Worm (Caenorhabditis elegans) whole organism, L1 larva: ENCODE data around the gene Y67H2A.2.
A peak's percentile ranks its signal among the peaks of the same experiment; 100 is the strongest.

Source experiments
- C16A3.4 ChIP-seq: fragments of 150-350 bp; optimal IDR thresholded peaks from 2 replicates; lab custom pipeline; 2014; ENCODE audit warnings: missing biosample characterization, missing genetic modification characterization
- F16B12.6 ChIP-seq: fragments of 150-350 bp; optimal IDR thresholded peaks from 2 replicates; lab custom pipeline; 2014; ENCODE audit warnings: missing biosample characterization, missing genetic modification characterization
- alr-1 ChIP-seq: fragments of 200-800 bp; sonication (Bioruptor generic); optimal IDR thresholded peaks from 2 replicates; lab custom pipeline; 2018; ENCODE audit warnings: borderline replicate concordance, mild to moderate bottlenecking, missing genetic modification characterization, missing compliant biosample characterization
- aly-2 ChIP-seq: fragments of 150-350 bp; optimal IDR thresholded peaks from 2 replicates; lab custom pipeline; 2014; ENCODE audit warnings: missing biosample characterization, missing genetic modification characterization
- ama-1 ChIP-seq: fragments of 150-350 bp; optimal IDR thresholded peaks from 2 replicates; lab custom pipeline; 2014
- ceh-63 ChIP-seq: fragments of 200-800 bp; sonication (Bioruptor generic); optimal IDR thresholded peaks from 2 replicates; lab custom pipeline; 2018; ENCODE audit warnings: mild to moderate bottlenecking, missing genetic modification characterization, missing compliant biosample characterization
- ceh-8 ChIP-seq: fragments of 200-800 bp; sonication (Bioruptor generic); optimal IDR thresholded peaks from 2 replicates; lab custom pipeline; 2018; ENCODE audit warnings: mild to moderate bottlenecking, missing genetic modification characterization, moderate library complexity, missing compliant biosample characterization
- ceh-82 ChIP-seq, 3 experiments: fragments of 150-350 bp in 1 of 3; sonication (generic microtip) in 2 of 3; optimal IDR thresholded peaks; 2 replicates each; lab custom pipeline; 2014 to 2017; ENCODE audit warnings: missing biosample characterization in 3 of 3, missing genetic modification characterization in 3 of 3
- ceh-90 ChIP-seq: sonication (generic microtip); optimal IDR thresholded peaks from 2 replicates; lab custom pipeline; 2016; ENCODE audit warnings: missing genetic modification characterization, missing compliant biosample characterization
- ces-1 ChIP-seq: fragments of 150-350 bp; optimal IDR thresholded peaks from 2 replicates; lab custom pipeline; 2014; ENCODE audit warnings: missing biosample characterization, missing genetic modification reagents, missing genetic modification characterization
- dpl-1 ChIP-seq, 3 experiments: fragments of 150-350 bp in 2 of 3; sonication (generic microtip) in 1 of 3; optimal IDR thresholded peaks; 2 replicates each; lab custom pipeline; 2014 to 2017; ENCODE audit warnings: missing biosample characterization in 3 of 3, missing genetic modification characterization in 3 of 3, missing genetic modification reagents in 3 of 3
- efl-3 ChIP-seq: fragments of 200-800 bp; sonication (Bioruptor generic); optimal IDR thresholded peaks from 2 replicates; lab custom pipeline; 2018; ENCODE audit warnings: mild to moderate bottlenecking, missing genetic modification characterization, missing compliant biosample characterization
- egl-27 ChIP-seq, 2 experiments: fragments of 150-350 bp in 1 of 2; sonication (generic microtip); optimal IDR thresholded peaks; 3 replicates each; lab custom pipeline; 2017 to 2018; ENCODE audit warnings: missing biosample characterization in 2 of 2, missing genetic modification characterization in 2 of 2, missing genetic modification reagents in 2 of 2
- elt-2 ChIP-seq: sonication (generic microtip); optimal IDR thresholded peaks from 2 replicates; lab custom pipeline; 2016; ENCODE audit warnings: missing genetic modification characterization, mild to moderate bottlenecking, inconsistent platforms, missing compliant biosample characterization, missing genetic modification reagents
- ets-5 ChIP-seq: fragments of 200-800 bp; sonication (Bioruptor generic); IDR thresholded peaks from 2 replicates; pipeline ENCODE4 v1.3.6; 2022; ENCODE audit warnings: missing genetic modification characterization, missing compliant biosample characterization
- fkh-10 ChIP-seq: sonication (generic microtip); optimal IDR thresholded peaks from 2 replicates; lab custom pipeline; 2017; ENCODE audit warnings: missing biosample characterization, missing genetic modification reagents, missing genetic modification characterization
- fkh-4 ChIP-seq: sonication (generic microtip); optimal IDR thresholded peaks from 2 replicates; lab custom pipeline; 2016; ENCODE audit warnings: missing compliant biosample characterization, missing genetic modification characterization, borderline replicate concordance
- fos-1 ChIP-seq: fragments of 150-350 bp; optimal IDR thresholded peaks from 2 replicates; lab custom pipeline; 2014; ENCODE audit warnings: missing biosample characterization, missing genetic modification characterization
- grh-1 ChIP-seq: fragments of 200-800 bp; sonication (Bioruptor generic); IDR thresholded peaks from 2 replicates; pipeline ENCODE4 v1.3.6; 2022; ENCODE audit warnings: missing genetic modification reagents, missing genetic modification characterization, missing compliant biosample characterization
- hlh-17 ChIP-seq: fragments of 200-800 bp; sonication (Bioruptor generic); optimal IDR thresholded peaks from 2 replicates; lab custom pipeline; 2018; ENCODE audit warnings: missing genetic modification characterization, mild to moderate bottlenecking, missing compliant biosample characterization, moderate library complexity, borderline replicate concordance
- hlh-4 ChIP-seq: sonication (generic microtip); optimal IDR thresholded peaks from 2 replicates; lab custom pipeline; 2016; ENCODE audit warnings: mild to moderate bottlenecking, missing genetic modification characterization, missing compliant biosample characterization
- hpl-2 ChIP-seq: fragments of 150-350 bp; optimal IDR thresholded peaks from 2 replicates; lab custom pipeline; 2014; ENCODE audit warnings: missing biosample characterization, missing genetic modification reagents, missing genetic modification characterization
- lin-35 ChIP-seq, 2 experiments: fragments of 150-350 bp; optimal IDR thresholded peaks; 2 replicates each; lab custom pipeline; 2014; ENCODE audit warnings: missing biosample characterization in 2 of 2, missing genetic modification characterization in 2 of 2, missing genetic modification reagents in 2 of 2
- mdl-1 ChIP-seq, 2 experiments: fragments of 150-350 bp; optimal IDR thresholded peaks; 2 replicates each; lab custom pipeline; 2014 to 2017; ENCODE audit warnings: missing biosample characterization in 2 of 2, missing genetic modification characterization in 2 of 2, inconsistent platforms in 1 of 2
- mef-2 ChIP-seq: fragments of 150-350 bp; optimal IDR thresholded peaks from 2 replicates; lab custom pipeline; 2014; ENCODE audit warnings: missing biosample characterization, missing genetic modification characterization
- nhr-11 ChIP-seq: fragments of 150-350 bp; optimal IDR thresholded peaks from 2 replicates; lab custom pipeline; 2014; ENCODE audit warnings: missing biosample characterization, missing genetic modification characterization
- nhr-12 ChIP-seq: sonication (generic microtip); optimal IDR thresholded peaks from 2 replicates; lab custom pipeline; 2017; ENCODE audit warnings: missing biosample characterization, missing genetic modification characterization
- nhr-237 ChIP-seq: fragments of 150-350 bp; optimal IDR thresholded peaks from 2 replicates; lab custom pipeline; 2014; ENCODE audit warnings: missing biosample characterization, missing genetic modification characterization
- nhr-28 ChIP-seq: fragments of 150-350 bp; optimal IDR thresholded peaks from 2 replicates; lab custom pipeline; 2014; ENCODE audit warnings: missing biosample characterization, missing genetic modification characterization
- nhr-71 ChIP-seq: sonication (generic microtip); optimal IDR thresholded peaks from 2 replicates; lab custom pipeline; 2016; ENCODE audit warnings: mild to moderate bottlenecking, missing genetic modification characterization, moderate library complexity, missing compliant biosample characterization
- nhr-76 ChIP-seq: sonication (generic microtip); optimal IDR thresholded peaks from 2 replicates; lab custom pipeline; 2017; ENCODE audit warnings: missing biosample characterization, missing genetic modification characterization
- nhr-90 ChIP-seq: sonication (generic microtip); optimal IDR thresholded peaks from 2 replicates; lab custom pipeline; 2016; ENCODE audit warnings: mild to moderate bottlenecking, missing genetic modification characterization, missing compliant biosample characterization; ENCODE audit not compliant: poor library complexity
- pax-3 ChIP-seq: fragments of 200-800 bp; sonication (Bioruptor generic); optimal IDR thresholded peaks from 2 replicates; lab custom pipeline; 2018; ENCODE audit warnings: mild to moderate bottlenecking, missing genetic modification characterization, moderate library complexity, missing compliant biosample characterization
- pqm-1 ChIP-seq: sonication (generic microtip); optimal IDR thresholded peaks from 3 replicates; lab custom pipeline; 2017; ENCODE audit warnings: missing biosample characterization, missing genetic modification characterization
- rnt-1 ChIP-seq: sonication (generic microtip); optimal IDR thresholded peaks from 2 replicates; lab custom pipeline; 2016; ENCODE audit warnings: mild to moderate bottlenecking, missing genetic modification characterization, moderate library complexity, missing compliant biosample characterization
- snu-23 ChIP-seq: sonication (generic microtip); optimal IDR thresholded peaks from 2 replicates; lab custom pipeline; 2016; ENCODE audit warnings: missing genetic modification characterization, missing compliant biosample characterization
- sox-4 ChIP-seq: sonication (generic microtip); optimal IDR thresholded peaks from 2 replicates; lab custom pipeline; 2016; ENCODE audit warnings: missing genetic modification characterization, missing compliant biosample characterization
- sup-37 ChIP-seq: fragments of 200-800 bp; sonication (Bioruptor generic); optimal IDR thresholded peaks from 2 replicates; lab custom pipeline; 2018; ENCODE audit warnings: mild to moderate bottlenecking, missing genetic modification characterization, missing compliant biosample characterization
- tbx-2 ChIP-seq: sonication (generic microtip); optimal IDR thresholded peaks from 2 replicates; lab custom pipeline; 2016; ENCODE audit warnings: missing genetic modification characterization, missing compliant biosample characterization
- unc-62 ChIP-seq: fragments of 150-350 bp; optimal IDR thresholded peaks from 2 replicates; lab custom pipeline; 2014; ENCODE audit warnings: missing biosample characterization, missing genetic modification reagents, missing genetic modification characterization
- unc-86 ChIP-seq: sonication (generic microtip); optimal IDR thresholded peaks from 2 replicates; lab custom pipeline; 2016; ENCODE audit warnings: missing genetic modification characterization, missing compliant biosample characterization
- unc-98 ChIP-seq: fragments of 200-800 bp; sonication (Bioruptor generic); IDR thresholded peaks from 2 replicates; pipeline ENCODE4 v1.3.6; 2022; ENCODE audit warnings: missing genetic modification characterization, missing compliant biosample characterization
- zag-1 ChIP-seq: fragments of 150-350 bp; optimal IDR thresholded peaks from 2 replicates; lab custom pipeline; 2014; ENCODE audit warnings: missing biosample characterization, missing genetic modification characterization
- ztf-11 ChIP-seq, 2 experiments: sonication (generic microtip); optimal IDR thresholded peaks; 2 replicates each; lab custom pipeline; 2016 to 2017; ENCODE audit warnings: missing genetic modification characterization in 2 of 2, missing biosample characterization in 1 of 2, missing compliant biosample characterization in 1 of 2
- ztf-4 ChIP-seq: fragments of 150-350 bp; optimal IDR thresholded peaks from 2 replicates; lab custom pipeline; 2014; ENCODE audit warnings: missing biosample characterization, missing genetic modification characterization

Y67H2A.2 gene

ce11 chrIV:13318773-13319172 lies 21.2 kb upstream of the Y67H2A.2 start (continued):
- TF ChIP-seq hpl-2 (GFP tag; lab: Kevin White, UChicago), result no peak
- peak; percentile 3 for TF ChIP-seq tbx-2 (tag; lab: Kevin White, UChicago)
- no peak for TF ChIP-seq ceh-82 (tag; optimal IDR thresholded peaks at IDR 0.05; lab: Kevin White, UChicago)
- no peak for TF ChIP-seq fkh-4 (tag; lab: Kevin White, UChicago)
- no peak for TF ChIP-seq nhr-76 (tag; lab: Kevin White, UChicago)
- peak; percentile 67 for TF ChIP-seq nhr-71
- peak; percentile 58 for TF ChIP-seq nhr-90
- TF ChIP-seq nhr-237, result no peak
- TF ChIP-seq F16B12.6 (tag; lab: Kevin White, UChicago), result no peak
- TF ChIP-seq snu-23 (GFP tag; lab: Kevin White, UChicago), result peak; percentile 47
- no peak for TF ChIP-seq dpl-1 (GFP tag; optimal IDR thresholded peaks at IDR 0.05; lab: Kevin White, UChicago)
- TF ChIP-seq ztf-4 (tag; lab: Kevin White, UChicago), result no peak
- no peak for TF ChIP-seq hlh-17 (GFP tag; lab: Kevin White, UChicago)
- no peak for TF ChIP-seq hlh-4 (tag; lab: Kevin White, UChicago)
- no peak for TF ChIP-seq unc-86
- no peak for TF ChIP-seq C16A3.4 (tag; lab: Kevin White, UChicago)
- no peak for TF ChIP-seq unc-62 (GFP tag; lab: Kevin White, UChicago)
- no peak for TF ChIP-seq sup-37 (GFP tag; lab: Kevin White, UChicago)
- TF ChIP-seq alr-1 (tag; lab: Kevin White, UChicago), result no peak
- no peak for TF ChIP-seq ets-5 (GFP tag; lab: Robert Waterston, UW)
- TF ChIP-seq grh-1 (GFP tag; lab: Robert Waterston, UW), result 0 out of 2 replicates have a peak, but pooled peaks have one; percentile 26
- TF ChIP-seq ces-1 (GFP tag; lab: Kevin White, UChicago), result no peak
- TF ChIP-seq fkh-10 (GFP tag; lab: Kevin White, UChicago), result no peak
- TF ChIP-seq lin-35 (GFP tag; optimal IDR thresholded peaks at IDR 0.05; lab: Kevin White, UChicago), result peak in 1 of 2 experiments; percentile 54
- no peak for TF ChIP-seq pqm-1 (tag; lab: Kevin White, UChicago)
- TF ChIP-seq pax-3 (tag; lab: Kevin White, UChicago), result no peak
- TF ChIP-seq nhr-11, result no peak
- no peak for TF ChIP-seq egl-27 (tag; optimal IDR thresholded peaks at IDR 0.05; lab: Kevin White, UChicago)
- no peak for TF ChIP-seq nhr-12
- TF ChIP-seq unc-98, result no peak
- TF ChIP-seq zag-1 (tag; lab: Kevin White, UChicago), result no peak
- TF ChIP-seq ztf-11 (tag; optimal IDR thresholded peaks at IDR 0.05; lab: Kevin White, UChicago), result no peak
- no peak for TF ChIP-seq aly-2 (tag; lab: Kevin White, UChicago)
- peak; percentile 94 for TF ChIP-seq elt-2
- no peak for TF ChIP-seq ceh-8 (GFP tag; lab: Kevin White, UChicago)
- peak in 1 of 2 experiments; percentile 12 for TF ChIP-seq mdl-1 (tag; optimal IDR thresholded peaks at IDR 0.05; lab: Kevin White, UChicago)
- no peak for TF ChIP-seq sox-4
- no peak for TF ChIP-seq rnt-1 (tag; lab: Kevin White, UChicago)
- no peak for TF ChIP-seq nhr-28 (tag; lab: Kevin White, UChicago)
- TF ChIP-seq efl-3, result no peak
- TF ChIP-seq fos-1, result peak; percentile 20
- TF ChIP-seq ceh-90 (tag; lab: Kevin White, UChicago), result no peak
- TF ChIP-seq ama-1 (lab: Kevin White, UChicago), result no peak
- TF ChIP-seq ceh-63, result no peak
- TF ChIP-seq mef-2 (tag; lab: Kevin White, UChicago), result no peak
